Fruit fly (Drosophila melanogaster): ENCODE measurements around the gene CG3505.

dm6 chr3R:14683928-14684327, 26.7 kb downstream of the CG3505 start:
- TF ChIP-seq CTCF (optimal IDR thresholded peaks at IDR 0.05) = no peak
- TF ChIP-seq CG8478 (optimal IDR thresholded peaks at IDR 0.05) = no peak
